Worm (Caenorhabditis elegans): ENCODE results near the gene C27F2.10.

DNA sequence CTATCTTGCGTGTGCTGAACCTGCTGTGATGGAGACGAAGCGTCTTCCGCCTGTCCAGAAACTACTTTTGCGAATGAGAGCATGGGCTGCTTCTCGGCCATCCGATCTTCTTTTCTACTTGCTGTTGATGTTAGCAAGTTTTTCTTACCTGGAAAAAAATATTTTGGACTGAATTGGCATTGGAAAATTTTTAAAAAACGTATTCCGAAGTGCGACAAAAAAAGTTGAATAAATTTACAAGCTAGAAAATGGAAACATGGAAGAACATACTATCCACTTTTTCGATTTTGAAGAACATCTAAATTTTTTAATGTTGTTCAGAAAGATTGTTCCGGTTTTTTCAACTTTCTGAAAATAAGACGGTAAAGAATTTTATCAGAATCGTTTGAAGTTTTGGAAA is 30.9 kb upstream of the C27F2.10 start, which contains the start of gene larp-1:
- no peak for TF ChIP-seq ama-1 (optimal IDR thresholded peaks at IDR 0.05)
- no peak for TF ChIP-seq ama-1 (GFP tag; optimal IDR thresholded peaks at IDR 0.05)
- no peak for TF ChIP-seq fkh-3 (tag; optimal IDR thresholded peaks at IDR 0.05)
- TF ChIP-seq nhr-90 (tag; optimal IDR thresholded peaks at IDR 0.05) = no peak
- no peak for TF ChIP-seq let-526 (GFP tag; IDR thresholded peaks at IDR 0.05)
- TF ChIP-seq tlf-1 (GFP tag; optimal IDR thresholded peaks at IDR 0.05) = no peak
- no peak for TF ChIP-seq somi-1 (GFP tag; optimal IDR thresholded peaks at IDR 0.05)
- TF ChIP-seq unc-62 (GFP tag; optimal IDR thresholded peaks at IDR 0.05) = no peak
- no peak for TF ChIP-seq sea-2 (GFP tag; IDR thresholded peaks at IDR 0.05)
- no peak for TF ChIP-seq unc-130 (GFP tag; optimal IDR thresholded peaks at IDR 0.05)
- TF ChIP-seq lin-40 (tag; optimal IDR thresholded peaks at IDR 0.05) = no peak
